7 worm cellular contexts compared by ENCODE assay signal in the genomic region with DNA sequence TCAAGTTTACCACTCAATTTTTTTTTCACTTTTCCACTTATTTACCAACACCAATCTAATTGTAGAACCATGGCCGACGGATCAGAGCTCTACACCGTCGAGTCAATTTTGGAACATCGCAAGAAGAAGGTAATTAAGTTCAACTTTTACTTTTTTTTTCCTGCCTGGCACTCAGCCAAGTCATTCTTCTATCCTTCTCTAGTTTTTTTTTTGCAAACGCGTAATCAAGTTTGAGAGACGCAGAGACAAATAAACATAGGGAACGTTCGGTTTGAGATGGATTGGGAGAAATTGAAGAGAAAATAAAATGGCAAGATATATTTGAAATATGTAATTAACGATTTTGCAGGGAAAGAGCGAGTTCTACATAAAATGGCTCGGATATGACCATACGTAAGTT.
TF ChIP-seq lines count a peak whose summit lies in the region.

A gene (plus strand): TSS at position 63 of the 400 bp plus-strand sequence.

TF ChIP-seq in whole organism, L1 larva, 84 proteins besides CTCF, POLR2A, EP300 and RAD21 (continues in another document):
- peak; percentile 87 for TF ChIP-seq blmp-1 (tag; optimal IDR thresholded peaks at IDR 0.05; lab: Kevin White, UChicago)
- no peak for TF ChIP-seq skn-1 (tag; optimal IDR thresholded peaks at IDR 0.05; lab: Kevin White, UChicago)
- TF ChIP-seq elt-3 (tag; optimal IDR thresholded peaks at IDR 0.05; lab: Kevin White, UChicago) = peak in 1 of 6 experiments; percentile 7
- TF ChIP-seq mep-1 (tag; optimal IDR thresholded peaks at IDR 0.05; lab: Kevin White, UChicago) = peak; percentile 11
- no peak for TF ChIP-seq nhr-47 (tag; optimal IDR thresholded peaks at IDR 0.05; lab: Kevin White, UChicago)
- no peak for TF ChIP-seq irx-1 (tag; optimal IDR thresholded peaks at IDR 0.05; lab: Kevin White, UChicago)
- no peak for TF ChIP-seq zag-1 (tag; optimal IDR thresholded peaks at IDR 0.05; lab: Kevin White, UChicago)
- TF ChIP-seq ets-5 (GFP tag; IDR thresholded peaks at IDR 0.05; lab: Robert Waterston, UW) = no peak
- no peak for TF ChIP-seq sptf-1 (tag; optimal IDR thresholded peaks at IDR 0.05; lab: Kevin White, UChicago)
- peak; percentile 23 for TF ChIP-seq lin-13 (GFP tag; optimal IDR thresholded peaks at IDR 0.05; lab: Kevin White, UChicago)
- peak in 1 of 2 experiments; percentile 26 for TF ChIP-seq lsy-2 (tag; optimal IDR thresholded peaks at IDR 0.05; lab: Kevin White, UChicago)
- no peak for TF ChIP-seq pag-3 (tag; optimal IDR thresholded peaks at IDR 0.05; lab: Kevin White, UChicago; ENCODE audit: borderline replicate concordance, insufficient read depth)

TF ChIP-seq in whole organism, L2 larva, 48 proteins besides CTCF, POLR2A, EP300 and RAD21:
- TF ChIP-seq unc-55 (GFP tag; optimal IDR thresholded peaks at IDR 0.05; lab: Kevin White, UChicago) = peak; percentile 32
- TF ChIP-seq C34F6.9 (tag; optimal IDR thresholded peaks at IDR 0.05; lab: Kevin White, UChicago) = peak; percentile 14
- TF ChIP-seq unc-62 (GFP tag; optimal IDR thresholded peaks at IDR 0.05; lab: Kevin White, UChicago) = no peak
- TF ChIP-seq nhr-6 (tag; optimal IDR thresholded peaks at IDR 0.05; lab: Kevin White, UChicago) = peak; percentile 7
- TF ChIP-seq mab-5 (tag; optimal IDR thresholded peaks at IDR 0.05; lab: Kevin White, UChicago) = no peak
- TF ChIP-seq zag-1 (tag; optimal IDR thresholded peaks at IDR 0.05; lab: Kevin White, UChicago) = no peak
- no peak for TF ChIP-seq nhr-77 (tag; optimal IDR thresholded peaks at IDR 0.05; lab: Kevin White, UChicago)
- TF ChIP-seq lsy-2 (tag; optimal IDR thresholded peaks at IDR 0.05; lab: Kevin White, UChicago) = peak in 1 of 2 experiments; percentile 55
- peak; percentile 66 for TF ChIP-seq blmp-1 (tag; optimal IDR thresholded peaks at IDR 0.05; lab: Kevin White, UChicago; ENCODE audit: insufficient read depth)
- no peak for TF ChIP-seq lin-11 (tag; optimal IDR thresholded peaks at IDR 0.05; lab: Kevin White, UChicago)
- no peak for TF ChIP-seq sma-3 (GFP tag; optimal IDR thresholded peaks at IDR 0.05; lab: Kevin White, UChicago)
- TF ChIP-seq crh-2 (tag; optimal IDR thresholded peaks at IDR 0.05; lab: Kevin White, UChicago) = peak; percentile 14

TF ChIP-seq in whole organism, L3 larva, 47 proteins besides CTCF, POLR2A, EP300 and RAD21:
- TF ChIP-seq egl-5 (tag; optimal IDR thresholded peaks at IDR 0.05; lab: Kevin White, UChicago) (no peak), nfya-1 (tag; optimal IDR thresholded peaks at IDR 0.05; lab: Kevin White, UChicago; ENCODE audit: insufficient read depth) (peak; percentile 35), fkh-2 (tag; optimal IDR thresholded peaks at IDR 0.05; lab: Kevin White, UChicago) (no peak), nhr-25 (tag; optimal IDR thresholded peaks at IDR 0.05; lab: Kevin White, UChicago) (peak; percentile 14), nhr-23 (tag; optimal IDR thresholded peaks at IDR 0.05; lab: Kevin White, UChicago) (peak; percentile 12), nhr-28 (tag; optimal IDR thresholded peaks at IDR 0.05; lab: Kevin White, UChicago) (no peak), tbx-2 (tag; optimal IDR thresholded peaks at IDR 0.05; lab: Kevin White, UChicago) (no peak), pha-4 (tag; optimal IDR thresholded peaks at IDR 0.05; lab: Kevin White, UChicago) (peak; percentile 35)
TF ChIP-seq in whole organism, L3 larva: peak in this region for 4.

TF ChIP-seq in whole organism, L4 larva, 104 proteins besides CTCF, POLR2A, EP300 and RAD21 (continues in another document):
- TF ChIP-seq F44E2.7 (GFP tag; IDR thresholded peaks at IDR 0.05; lab: Robert Waterston, UW) = no peak
- peak; percentile 8 for TF ChIP-seq hlh-11 (tag; optimal IDR thresholded peaks at IDR 0.05; lab: Kevin White, UChicago)
- TF ChIP-seq lin-29 (GFP tag; IDR thresholded peaks at IDR 0.05; lab: Robert Waterston, UW) = no peak
- no peak for TF ChIP-seq lin-1 (GFP tag; IDR thresholded peaks at IDR 0.05; lab: Robert Waterston, UW)
- TF ChIP-seq Y105C5A.15 (GFP tag; IDR thresholded peaks at IDR 0.05; lab: Robert Waterston, UW) = no peak
- TF ChIP-seq daf-12 (tag; optimal IDR thresholded peaks at IDR 0.05; lab: Kevin White, UChicago) = no peak
- no peak for TF ChIP-seq lin-39 (tag; optimal IDR thresholded peaks at IDR 0.05; lab: Kevin White, UChicago)
- peak in 1 of 2 experiments; percentile 52 for TF ChIP-seq lsy-2 (tag; optimal IDR thresholded peaks at IDR 0.05; lab: Kevin White, UChicago)
- no peak for TF ChIP-seq D1046.2 (GFP tag; IDR thresholded peaks at IDR 0.05; lab: Robert Waterston, UW)
- TF ChIP-seq T20F7.1 (GFP tag; optimal IDR thresholded peaks at IDR 0.05; lab: Kevin White, UChicago) = no peak
- peak; percentile 12 for TF ChIP-seq mes-2 (tag; optimal IDR thresholded peaks at IDR 0.05; lab: Kevin White, UChicago; ENCODE audit: poor library complexity, severe bottlenecking)
- TF ChIP-seq zip-2 (tag; optimal IDR thresholded peaks at IDR 0.05; lab: Kevin White, UChicago) = no peak
- no peak for TF ChIP-seq ceh-62 (tag; optimal IDR thresholded peaks at IDR 0.05; lab: Kevin White, UChicago)
- TF ChIP-seq nhr-48 (tag; optimal IDR thresholded peaks at IDR 0.05; lab: Kevin White, UChicago) = no peak
- TF ChIP-seq nhr-28 (tag; optimal IDR thresholded peaks at IDR 0.05; lab: Kevin White, UChicago) = peak; percentile 30

TF ChIP-seq in whole organism, late embryonic, 69 proteins besides CTCF, POLR2A, EP300 and RAD21:
- no peak for TF ChIP-seq eyg-1 (tag; optimal IDR thresholded peaks at IDR 0.05; lab: Kevin White, UChicago)
- TF ChIP-seq unc-42 (tag; optimal IDR thresholded peaks at IDR 0.05; lab: Kevin White, UChicago) = peak; percentile 55

TF ChIP-seq in whole organism, mixed stage, embryonic, 35 proteins besides CTCF, POLR2A, EP300 and RAD21:
- TF ChIP-seq mls-2 (tag; optimal IDR thresholded peaks at IDR 0.05; lab: Kevin White, UChicago) = no peak
- TF ChIP-seq mep-1 (tag; optimal IDR thresholded peaks at IDR 0.05; lab: Kevin White, UChicago) = no peak
- peak; percentile 74 for TF ChIP-seq ces-1 (GFP tag; optimal IDR thresholded peaks at IDR 0.05; lab: Kevin White, UChicago)

TF ChIP-seq in whole organism, young adult, 124 proteins besides CTCF, POLR2A, EP300 and RAD21:
- TF ChIP-seq lin-40 (tag; optimal IDR thresholded peaks at IDR 0.05; lab: Kevin White, UChicago) = peak; percentile 16
- TF ChIP-seq let-526 (GFP tag; IDR thresholded peaks at IDR 0.05; lab: Robert Waterston, UW) = no peak
- no peak for TF ChIP-seq B0019.2 (GFP tag; conservative IDR thresholded peaks at IDR 0.05; lab: Robert Waterston, UW)
- no peak for TF ChIP-seq F57A8.1 (GFP tag; optimal IDR thresholded peaks at IDR 0.05; lab: Kevin White, UChicago)
- no peak for TF ChIP-seq nfyb-1 (GFP tag; IDR thresholded peaks at IDR 0.05; lab: Robert Waterston, UW)
- no peak for TF ChIP-seq K12H6.12 (tag; optimal IDR thresholded peaks at IDR 0.05; lab: Kevin White, UChicago)
- no peak for TF ChIP-seq T07F8.4 (tag; optimal IDR thresholded peaks at IDR 0.05; lab: Kevin White, UChicago)
- no peak for TF ChIP-seq egl-44 (GFP tag; IDR thresholded peaks at IDR 0.05; lab: Robert Waterston, UW)
